Worm (Caenorhabditis elegans): ENCODE measurements around the gene T05C12.8.

Gene T05C12.8

DNA sequence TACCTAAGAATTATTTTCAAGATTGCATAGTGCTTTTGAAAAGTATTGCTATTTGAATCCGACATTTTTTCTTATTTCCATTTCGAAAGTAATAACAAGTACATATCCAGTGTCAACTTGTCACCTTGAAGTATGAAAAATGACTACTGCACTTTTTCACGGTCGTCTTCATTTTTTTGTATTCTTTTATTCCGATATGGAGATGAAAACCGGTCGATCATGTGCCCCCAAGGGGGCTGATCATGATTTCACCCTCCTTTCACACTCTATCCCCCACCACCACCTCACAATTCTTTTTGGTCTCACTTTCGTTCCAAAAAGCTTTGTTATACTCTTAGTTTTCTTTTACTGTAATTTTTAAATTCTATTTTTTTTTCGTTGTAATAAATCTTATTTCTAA, 35.6 kb upstream of the T05C12.8 start:
- no peak for TF ChIP-seq nhr-237 (tag; optimal IDR thresholded peaks at IDR 0.05)
- TF ChIP-seq nhr-12 (tag; optimal IDR thresholded peaks at IDR 0.05) = no peak
- no peak for TF ChIP-seq mab-5 (tag; optimal IDR thresholded peaks at IDR 0.05)
- TF ChIP-seq M03D4.4 (tag; optimal IDR thresholded peaks at IDR 0.05) = no peak
- TF ChIP-seq mep-1 (tag; optimal IDR thresholded peaks at IDR 0.05) = no peak
- no peak for TF ChIP-seq tbx-8 (GFP tag; optimal IDR thresholded peaks at IDR 0.05)
- TF ChIP-seq flh-1 (GFP tag; optimal IDR thresholded peaks at IDR 0.05) = no peak
- no peak for TF ChIP-seq elt-1 (tag; optimal IDR thresholded peaks at IDR 0.05; ENCODE audit: borderline replicate concordance, insufficient read depth)
- TF ChIP-seq elt-3 (tag; optimal IDR thresholded peaks at IDR 0.05) = no peak

DNA sequence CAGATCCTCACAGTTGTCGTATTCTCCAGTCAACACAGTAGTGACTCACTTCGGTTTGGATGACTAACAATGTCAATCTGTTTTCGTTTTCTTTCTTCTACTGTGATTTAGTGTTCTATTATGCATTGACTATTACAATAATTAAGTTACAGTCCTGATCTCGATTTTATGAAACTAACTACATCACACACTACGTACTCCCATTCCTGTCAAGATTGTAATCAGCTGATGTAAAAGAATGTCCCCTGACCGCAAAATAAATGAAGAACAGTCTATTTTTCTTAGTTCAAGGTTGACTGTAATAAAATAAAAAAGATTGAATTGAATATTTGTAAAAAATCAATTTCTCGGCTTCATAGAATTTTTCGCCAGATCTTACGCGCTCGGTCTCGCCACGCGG, 35.0 kb upstream of the T05C12.8 start:
- TF ChIP-seq ham-2 (GFP tag; optimal IDR thresholded peaks at IDR 0.05) (no peak), nhr-28 (tag; optimal IDR thresholded peaks at IDR 0.05) (no peak), mab-5 (tag; optimal IDR thresholded peaks at IDR 0.05) (no peak), zip-8 (tag; optimal IDR thresholded peaks at IDR 0.05) (no peak), flh-1 (GFP tag; optimal IDR thresholded peaks at IDR 0.05) (no peak), unc-62 (GFP tag; optimal IDR thresholded peaks at IDR 0.05) (no peak), ceh-83 (GFP tag; optimal IDR thresholded peaks at IDR 0.05) (no peak), nhr-76 (tag; optimal IDR thresholded peaks at IDR 0.05) (no peak), nhr-12 (tag; optimal IDR thresholded peaks at IDR 0.05) (no peak), cnd-1 (tag; optimal IDR thresholded peaks at IDR 0.05) (no peak), unc-39 (tag; optimal IDR thresholded peaks at IDR 0.05) (no peak), sem-2 (GFP tag; optimal IDR thresholded peaks at IDR 0.05) (no peak), unc-120 (tag; optimal IDR thresholded peaks at IDR 0.05; ENCODE audit: poor library complexity, severe bottlenecking) (no peak), ztf-11 (tag; optimal IDR thresholded peaks at IDR 0.05) (no peak), nhr-2 (tag; optimal IDR thresholded peaks at IDR 0.05) (no peak)

DNA sequence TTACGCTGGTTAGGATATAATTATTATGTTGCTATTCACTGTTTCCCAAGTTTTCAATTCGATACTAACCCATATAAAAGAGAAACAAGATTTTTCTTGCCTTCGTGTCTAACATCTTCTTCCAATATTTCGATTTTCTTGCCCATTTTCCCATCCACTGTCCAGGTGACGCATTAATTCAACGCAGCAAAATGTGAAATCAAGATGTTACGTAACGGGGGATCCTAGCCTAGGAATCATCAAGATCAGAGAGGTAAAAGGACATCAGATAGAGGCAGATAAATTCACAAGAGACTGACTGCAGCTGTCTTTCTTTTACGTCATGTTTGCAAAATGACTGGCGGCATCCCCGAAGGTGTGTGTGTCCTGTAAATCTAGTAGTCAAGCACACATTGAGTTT, 34.3 kb upstream of the T05C12.8 start:
- TF ChIP-seq ztf-11 (tag; optimal IDR thresholded peaks at IDR 0.05) = no peak
- peak; percentile 60 for TF ChIP-seq zip-8 (tag; optimal IDR thresholded peaks at IDR 0.05)
- TF ChIP-seq elt-1 (tag; optimal IDR thresholded peaks at IDR 0.05; ENCODE audit: borderline replicate concordance, insufficient read depth) = peak; percentile 36

DNA sequence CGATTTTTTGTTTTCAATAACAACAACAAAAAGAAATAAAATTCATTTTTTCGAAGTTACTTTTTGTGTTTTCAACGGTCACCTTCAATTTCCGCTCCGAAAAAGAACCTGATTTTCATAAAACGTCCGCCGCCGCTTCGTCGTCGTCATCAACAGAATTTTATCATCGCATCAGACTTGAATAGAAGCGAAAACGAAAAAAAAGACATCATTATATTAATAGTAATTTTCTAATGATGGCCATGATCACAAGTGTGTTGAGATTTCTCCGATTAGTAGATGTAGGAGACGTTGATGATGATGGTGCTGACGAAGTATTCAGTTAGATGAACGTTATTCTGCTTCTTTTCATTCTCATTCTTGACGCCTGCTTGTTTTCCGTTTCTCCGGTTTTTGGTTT, 33.6 kb upstream of the T05C12.8 start:
- TF ChIP-seq nhr-28 (tag; optimal IDR thresholded peaks at IDR 0.05) (no peak), blmp-1 (tag; optimal IDR thresholded peaks at IDR 0.05) (no peak), lin-32 (GFP tag; optimal IDR thresholded peaks at IDR 0.05) (no peak), cnd-1 (tag; optimal IDR thresholded peaks at IDR 0.05) (no peak), flh-1 (GFP tag; optimal IDR thresholded peaks at IDR 0.05) (no peak), elt-3 (tag; optimal IDR thresholded peaks at IDR 0.05) (no peak)

DNA sequence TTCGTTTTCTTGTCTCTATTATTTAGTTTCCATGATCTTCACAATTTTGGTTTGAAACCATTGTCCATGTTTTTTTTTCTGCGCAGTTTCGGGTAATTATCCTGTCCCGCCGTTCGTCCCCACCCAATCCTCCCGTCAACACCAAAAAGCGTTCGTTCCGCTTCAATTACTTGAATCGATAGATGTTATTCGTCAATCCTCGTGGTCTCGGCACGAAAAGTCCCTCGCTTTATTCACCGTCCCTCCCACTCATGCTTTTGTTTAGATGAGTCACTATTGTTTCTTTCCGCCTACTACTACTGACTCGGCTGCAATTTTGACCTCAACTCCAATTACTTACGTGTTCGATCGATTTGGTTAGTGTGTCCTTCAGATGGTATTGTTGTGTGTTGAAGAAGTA, 33.1 kb upstream of the T05C12.8 start:
- TF ChIP-seq ham-2 (GFP tag; optimal IDR thresholded peaks at IDR 0.05) (peak; percentile 28), mls-2 (tag; optimal IDR thresholded peaks at IDR 0.05) (peak; percentile 19), ceh-83 (GFP tag; optimal IDR thresholded peaks at IDR 0.05) (no peak), lin-32 (GFP tag; optimal IDR thresholded peaks at IDR 0.05) (no peak), snpc-4 (tag; optimal IDR thresholded peaks at IDR 0.05) (no peak), nhr-237 (tag; optimal IDR thresholded peaks at IDR 0.05) (no peak), ces-1 (GFP tag; optimal IDR thresholded peaks at IDR 0.05) (no peak), ceh-43 (GFP tag; optimal IDR thresholded peaks at IDR 0.05) (peak; percentile 60), pha-4 (tag; optimal IDR thresholded peaks at IDR 0.05) (no peak), bed-3 (GFP tag; optimal IDR thresholded peaks at IDR 0.05) (no peak), unc-120 (tag; optimal IDR thresholded peaks at IDR 0.05; ENCODE audit: poor library complexity, severe bottlenecking) (no peak), nhr-12 (tag; optimal IDR thresholded peaks at IDR 0.05) (no peak)

DNA sequence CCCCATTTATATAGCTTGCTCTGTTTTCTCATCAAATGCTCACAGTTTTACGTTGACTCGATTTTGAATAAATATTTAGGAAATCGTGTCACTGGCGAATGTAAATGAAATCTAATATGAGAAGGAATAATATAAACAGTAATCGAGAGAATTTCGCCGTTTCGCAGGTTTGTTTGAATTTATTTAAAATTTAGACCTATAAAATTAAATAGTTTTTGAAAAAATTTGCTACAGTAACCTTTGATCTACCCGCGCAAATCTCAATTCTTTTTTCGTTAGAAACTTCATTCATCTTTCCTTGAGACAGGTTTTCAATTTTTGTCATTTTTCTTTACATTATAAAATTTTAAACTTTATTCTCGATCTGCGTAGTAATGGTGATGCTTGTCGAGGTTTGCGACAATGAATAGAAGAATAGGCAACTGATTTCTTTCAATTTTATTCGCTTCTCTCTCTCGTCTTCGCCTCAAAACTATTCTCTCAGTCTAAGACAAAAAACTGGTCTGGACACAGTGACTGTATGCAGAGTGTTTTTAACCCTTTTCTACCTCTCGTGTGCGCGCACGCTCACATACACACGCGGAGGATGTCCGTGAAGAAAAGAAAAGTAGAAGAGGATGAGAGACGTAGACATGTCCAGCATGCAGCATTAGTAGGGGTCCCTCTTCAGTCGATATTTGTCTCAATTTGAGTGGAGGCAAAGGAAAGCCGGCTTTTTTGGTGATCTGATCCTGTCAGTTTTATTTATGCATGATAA, 32.1 kb upstream of the T05C12.8 start, which contains the start of gene dab-1:
Gene dab-1 (plus strand): TSS at position 78 of the 757 bp plus-strand sequence.
- no peak for TF ChIP-seq zip-8 (tag; optimal IDR thresholded peaks at IDR 0.05)
- no peak for TF ChIP-seq ceh-43 (GFP tag; optimal IDR thresholded peaks at IDR 0.05)
- TF ChIP-seq hlh-1 (tag; optimal IDR thresholded peaks at IDR 0.05) = no peak
- TF ChIP-seq nhr-76 (tag; optimal IDR thresholded peaks at IDR 0.05) = no peak
- TF ChIP-seq nhr-237 (tag; optimal IDR thresholded peaks at IDR 0.05) = peak; percentile 18
- no peak for TF ChIP-seq unc-39 (tag; optimal IDR thresholded peaks at IDR 0.05)
- TF ChIP-seq pha-4 (tag; optimal IDR thresholded peaks at IDR 0.05) = no peak
- no peak for TF ChIP-seq unc-120 (tag; optimal IDR thresholded peaks at IDR 0.05; ENCODE audit: poor library complexity, severe bottlenecking)
- no peak for TF ChIP-seq M03D4.4 (tag; optimal IDR thresholded peaks at IDR 0.05)
- TF ChIP-seq flh-1 (GFP tag; optimal IDR thresholded peaks at IDR 0.05) = no peak
- TF ChIP-seq mep-1 (tag; optimal IDR thresholded peaks at IDR 0.05) = peak; percentile 38
- TF ChIP-seq cnd-1 (tag; optimal IDR thresholded peaks at IDR 0.05) = no peak
- TF ChIP-seq snpc-4 (tag; optimal IDR thresholded peaks at IDR 0.05) = no peak
- TF ChIP-seq nhr-28 (tag; optimal IDR thresholded peaks at IDR 0.05) = no peak
- TF ChIP-seq ztf-11 (tag; optimal IDR thresholded peaks at IDR 0.05) = no peak
- TF ChIP-seq ceh-39 (tag; optimal IDR thresholded peaks at IDR 0.05) = peak; percentile 62
- peak; percentile 8 for TF ChIP-seq drap-1 (GFP tag; optimal IDR thresholded peaks at IDR 0.05)
- peak; percentile 42 for TF ChIP-seq nhr-2 (tag; optimal IDR thresholded peaks at IDR 0.05)
- TF ChIP-seq bed-3 (GFP tag; optimal IDR thresholded peaks at IDR 0.05) = no peak
- TF ChIP-seq blmp-1 (tag; optimal IDR thresholded peaks at IDR 0.05) = no peak
- TF ChIP-seq nhr-12 (tag; optimal IDR thresholded peaks at IDR 0.05) = no peak
- TF ChIP-seq ceh-83 (GFP tag; optimal IDR thresholded peaks at IDR 0.05) = no peak
- TF ChIP-seq mab-5 (tag; optimal IDR thresholded peaks at IDR 0.05) = no peak
- TF ChIP-seq lin-13 (tag; optimal IDR thresholded peaks at IDR 0.05) = no peak
- no peak for TF ChIP-seq tbx-8 (GFP tag; optimal IDR thresholded peaks at IDR 0.05)
- TF ChIP-seq mls-2 (tag; optimal IDR thresholded peaks at IDR 0.05) = no peak
- peak; percentile 45 for TF ChIP-seq sem-2 (GFP tag; optimal IDR thresholded peaks at IDR 0.05)
- peak; percentile 41 for TF ChIP-seq ham-2 (GFP tag; optimal IDR thresholded peaks at IDR 0.05)
- TF ChIP-seq lsy-2 (tag; optimal IDR thresholded peaks at IDR 0.05) = no peak
- no peak for TF ChIP-seq ces-1 (GFP tag; optimal IDR thresholded peaks at IDR 0.05)

Data from whole organism, mixed stage, embryonic.